Worm (Caenorhabditis elegans): ENCODE measurements around the gene C16C8.21.

C16C8.21 gene

ce11 chrII:3443154-3443553, 4.9 kb upstream of the C16C8.21 start, which contains the start of gene C16C8.22:
TSS of gene C16C8.22 (minus strand) at chrII:3443254.
- TF ChIP-seq ceh-88 (GFP tag; IDR thresholded peaks at IDR 0.05) (no peak), lin-35 (GFP tag; optimal IDR thresholded peaks at IDR 0.05) (no peak), ztf-11 (tag; optimal IDR thresholded peaks at IDR 0.05) (no peak)

ce11 chrII:3444280-3444679, 3.7 kb upstream of the C16C8.21 start, which contains the start of gene C16C8.4:
TSS of gene C16C8.4 (minus strand) at chrII:3444380.
- no peak for TF ChIP-seq unc-86 (tag; optimal IDR thresholded peaks at IDR 0.05)
- no peak for TF ChIP-seq fkh-10 (GFP tag; optimal IDR thresholded peaks at IDR 0.05)
- TF ChIP-seq nhr-47 (tag; optimal IDR thresholded peaks at IDR 0.05), result no peak
- TF ChIP-seq ceh-88 (GFP tag; IDR thresholded peaks at IDR 0.05), result no peak
- no peak for TF ChIP-seq tlp-1 (tag; optimal IDR thresholded peaks at IDR 0.05)
- TF ChIP-seq isw-1 (GFP tag; IDR thresholded peaks at IDR 0.05), result no peak
- no peak for TF ChIP-seq pax-3 (tag; optimal IDR thresholded peaks at IDR 0.05)
- no peak for TF ChIP-seq nhr-77 (tag; optimal IDR thresholded peaks at IDR 0.05)
- TF ChIP-seq ceh-90 (tag; optimal IDR thresholded peaks at IDR 0.05), result no peak
- no peak for TF ChIP-seq lin-35 (GFP tag; optimal IDR thresholded peaks at IDR 0.05)
- no peak for TF ChIP-seq rnt-1 (tag; optimal IDR thresholded peaks at IDR 0.05)
- no peak for TF ChIP-seq fkh-4 (tag; optimal IDR thresholded peaks at IDR 0.05; ENCODE audit: borderline replicate concordance)
- TF ChIP-seq lin-14 (GFP tag; optimal IDR thresholded peaks at IDR 0.05), result no peak
- no peak for TF ChIP-seq nhr-76 (tag; optimal IDR thresholded peaks at IDR 0.05)
- no peak for TF ChIP-seq unc-62 (GFP tag; optimal IDR thresholded peaks at IDR 0.05)
- no peak for TF ChIP-seq grh-1 (GFP tag; IDR thresholded peaks at IDR 0.05)
- TF ChIP-seq zip-4 (GFP tag; optimal IDR thresholded peaks at IDR 0.05), result no peak
- TF ChIP-seq nhr-11 (tag; optimal IDR thresholded peaks at IDR 0.05), result no peak
- no peak for TF ChIP-seq nhr-90 (tag; optimal IDR thresholded peaks at IDR 0.05; ENCODE audit: poor library complexity)

ce11 chrII:3445285-3445806, 2.7 kb upstream of the C16C8.21 start, which contains the start of the genes C16C8.5 and C16C8.16:
TSS of gene C16C8.5 (minus strand) at chrII:3445385.
TSS of gene C16C8.16 (plus strand) at chrII:3445756.
- TF ChIP-seq zag-1 (tag; optimal IDR thresholded peaks at IDR 0.05) (no peak), Y116A8C.19 (tag; optimal IDR thresholded peaks at IDR 0.05; ENCODE audit: borderline replicate concordance) (no peak), F16B12.6 (tag; optimal IDR thresholded peaks at IDR 0.05) (no peak), nhr-90 (tag; optimal IDR thresholded peaks at IDR 0.05; ENCODE audit: poor library complexity) (no peak), elt-3 (tag; optimal IDR thresholded peaks at IDR 0.05) (no peak), efl-1 (optimal IDR thresholded peaks at IDR 0.05) (no peak), efl-1 (GFP tag; optimal IDR thresholded peaks at IDR 0.05 in 1 of 2) (no peak), skn-1 (tag; optimal IDR thresholded peaks at IDR 0.05) (no peak), dsc-1 (tag; optimal IDR thresholded peaks at IDR 0.05) (no peak), swsn-7 (tag; optimal IDR thresholded peaks at IDR 0.05) (no peak), ceh-90 (tag; optimal IDR thresholded peaks at IDR 0.05) (no peak), ceh-8 (GFP tag; optimal IDR thresholded peaks at IDR 0.05) (no peak), tlp-1 (tag; optimal IDR thresholded peaks at IDR 0.05) (no peak), fkh-4 (tag; optimal IDR thresholded peaks at IDR 0.05; ENCODE audit: borderline replicate concordance) (no peak), lin-15B (tag; optimal IDR thresholded peaks at IDR 0.05) (no peak), ces-1 (GFP tag; optimal IDR thresholded peaks at IDR 0.05) (no peak)

ce11 chrII:3446647-3447046, 1.4 kb upstream of the C16C8.21 start, which contains the start of the genes C16C8.20 and gldi-6:
TSS of gene C16C8.20 (plus strand) at chrII:3446947.
TSS of gene gldi-6 (plus strand) at chrII:3446947.
- TF ChIP-seq fkh-4 (tag; optimal IDR thresholded peaks at IDR 0.05; ENCODE audit: borderline replicate concordance) (no peak), aha-1 (tag; optimal IDR thresholded peaks at IDR 0.05) (no peak), nhr-47 (tag; optimal IDR thresholded peaks at IDR 0.05) (no peak), elt-3 (tag; optimal IDR thresholded peaks at IDR 0.05) (no peak), nhr-20 (tag; optimal IDR thresholded peaks at IDR 0.05) (no peak), ceh-8 (GFP tag; optimal IDR thresholded peaks at IDR 0.05) (no peak), skn-1 (tag; optimal IDR thresholded peaks at IDR 0.05) (no peak), fkh-10 (GFP tag; optimal IDR thresholded peaks at IDR 0.05) (no peak), unc-86 (tag; optimal IDR thresholded peaks at IDR 0.05) (no peak), egl-27 (tag; optimal IDR thresholded peaks at IDR 0.05) (no peak), ceh-82 (tag; optimal IDR thresholded peaks at IDR 0.05) (no peak), zag-1 (tag; optimal IDR thresholded peaks at IDR 0.05) (no peak), tlp-1 (tag; optimal IDR thresholded peaks at IDR 0.05) (no peak), nhr-90 (tag; optimal IDR thresholded peaks at IDR 0.05; ENCODE audit: poor library complexity) (no peak), F16B12.6 (tag; optimal IDR thresholded peaks at IDR 0.05) (no peak), snpc-4 (tag; optimal IDR thresholded peaks at IDR 0.05) (no peak)
